Fruit fly (Drosophila melanogaster): ENCODE results near the gene CG14088.

CG14088 gene

dm6 chr3L:19293178-19293741 is 22.8 kb upstream of the CG14088 start:
- TF ChIP-seq Rel (GFP tag; optimal IDR thresholded peaks at IDR 0.05) (no peak), Rel (tag; optimal IDR thresholded peaks at IDR 0.05) (no peak), Hr78 (GFP tag; optimal IDR thresholded peaks at IDR 0.05) (no peak), pan (optimal IDR thresholded peaks at IDR 0.05) (no peak), OdsH (GFP tag; optimal IDR thresholded peaks at IDR 0.05) (no peak), jim (GFP tag; optimal IDR thresholded peaks at IDR 0.05) (no peak), ey (GFP tag; optimal IDR thresholded peaks at IDR 0.05) (no peak), dl (GFP tag; optimal IDR thresholded peaks at IDR 0.05; ENCODE audit: insufficient read depth in 1 of 2, partially characterized antibody in 2 of 2) (no peak), fru (GFP tag; optimal IDR thresholded peaks at IDR 0.05) (no peak), dmrt93B (GFP tag; optimal IDR thresholded peaks at IDR 0.05) (no peak), foxo (GFP tag; optimal IDR thresholded peaks at IDR 0.05) (no peak), Hnf4 (GFP tag; optimal IDR thresholded peaks at IDR 0.05) (no peak), br (GFP tag; optimal IDR thresholded peaks at IDR 0.05) (no peak), rgr (GFP tag; optimal IDR thresholded peaks at IDR 0.05) (no peak)

dm6 chr3L:19292440-19293175 is 22.2 kb upstream of the CG14088 start, which contains the start of gene Gbs-76A:
Gbs-76A (minus strand) TSS chr3L:19292766.
- TF ChIP-seq CrebA (GFP tag; optimal IDR thresholded peaks at IDR 0.05; ENCODE audit: borderline replicate concordance): no peak
- peak; percentile 53 for TF ChIP-seq CG9705 (GFP tag; optimal IDR thresholded peaks at IDR 0.05)
- TF ChIP-seq sage (GFP tag; optimal IDR thresholded peaks at IDR 0.05): peak; percentile 31
- TF ChIP-seq foxo (GFP tag; optimal IDR thresholded peaks at IDR 0.05): peak in 1 of 2 experiments; percentile 77
- peak; percentile 21 for TF ChIP-seq br (GFP tag; optimal IDR thresholded peaks at IDR 0.05)
- peak; percentile 63 for TF ChIP-seq fru (GFP tag; optimal IDR thresholded peaks at IDR 0.05)
- TF ChIP-seq Abd-B (GFP tag; optimal IDR thresholded peaks at IDR 0.05): no peak
- TF ChIP-seq Hr78 (GFP tag; optimal IDR thresholded peaks at IDR 0.05): no peak
- TF ChIP-seq Jra (GFP tag; optimal IDR thresholded peaks at IDR 0.05): peak; percentile 45
- TF ChIP-seq woc (GFP tag; optimal IDR thresholded peaks at IDR 0.05): peak; percentile 65
- no peak for TF ChIP-seq N (GFP tag; optimal IDR thresholded peaks at IDR 0.05)
- peak; percentile 78 for TF ChIP-seq psq (GFP tag; optimal IDR thresholded peaks at IDR 0.05)
- no peak for TF ChIP-seq Dfd (GFP tag; optimal IDR thresholded peaks at IDR 0.05)
- TF ChIP-seq dsf (GFP tag; optimal IDR thresholded peaks at IDR 0.05; ENCODE audit: borderline replicate concordance): no peak
- peak; percentile 93 for TF ChIP-seq Sp1 (GFP tag; optimal IDR thresholded peaks at IDR 0.05)
- TF ChIP-seq ey (GFP tag; optimal IDR thresholded peaks at IDR 0.05): peak; percentile 17
- TF ChIP-seq dmrt93B (GFP tag; optimal IDR thresholded peaks at IDR 0.05): peak; percentile 66
- no peak for TF ChIP-seq Vsx2 (GFP tag; optimal IDR thresholded peaks at IDR 0.05; ENCODE audit: partially characterized antibody)
- peak; percentile 78 for TF ChIP-seq OdsH (GFP tag; optimal IDR thresholded peaks at IDR 0.05)
- TF ChIP-seq Myc (optimal IDR thresholded peaks at IDR 0.05): no peak
- peak; percentile 90 for TF ChIP-seq HLH106 (tag; optimal IDR thresholded peaks at IDR 0.05)
- TF ChIP-seq sv (GFP tag; optimal IDR thresholded peaks at IDR 0.05): no peak
- TF ChIP-seq brk (GFP tag; optimal IDR thresholded peaks at IDR 0.05): peak; percentile 72
- no peak for TF ChIP-seq pan (optimal IDR thresholded peaks at IDR 0.05)
- TF ChIP-seq Dif (GFP tag; optimal IDR thresholded peaks at IDR 0.05; ENCODE audit: partially characterized antibody): peak; percentile 80
- TF ChIP-seq lola (GFP tag; optimal IDR thresholded peaks at IDR 0.05): no peak
- TF ChIP-seq jim (GFP tag; optimal IDR thresholded peaks at IDR 0.05): no peak
- peak; percentile 65 for TF ChIP-seq h (GFP tag; optimal IDR thresholded peaks at IDR 0.05)
- TF ChIP-seq Mio (GFP tag; optimal IDR thresholded peaks at IDR 0.05): no peak
- peak; percentile 77 for TF ChIP-seq rgr (GFP tag; optimal IDR thresholded peaks at IDR 0.05)
- TF ChIP-seq CG32264 (GFP tag; optimal IDR thresholded peaks at IDR 0.05): peak; percentile 37
- peak; percentile 57 for TF ChIP-seq tai (GFP tag; optimal IDR thresholded peaks at IDR 0.05)
- TF ChIP-seq Hnf4 (GFP tag; optimal IDR thresholded peaks at IDR 0.05): peak; percentile 71
- no peak for TF ChIP-seq usp (GFP tag; optimal IDR thresholded peaks at IDR 0.05)
- TF ChIP-seq GATAd (GFP tag; optimal IDR thresholded peaks at IDR 0.05): no peak
- no peak for TF ChIP-seq Rel (GFP tag; optimal IDR thresholded peaks at IDR 0.05)
- peak; percentile 47 for TF ChIP-seq Rel (tag; optimal IDR thresholded peaks at IDR 0.05)
- TF ChIP-seq Hr83 (GFP tag; optimal IDR thresholded peaks at IDR 0.05; ENCODE audit: poor library complexity, severe bottlenecking): no peak
- TF ChIP-seq dl (GFP tag; optimal IDR thresholded peaks at IDR 0.05; ENCODE audit: insufficient read depth in 1 of 2, partially characterized antibody in 2 of 2): peak; percentile 66 to 68
